Worm (Caenorhabditis elegans) whole organism, L2 larva: ENCODE data around the gene F14H3.6.

Experiments used
- F13H6.1 ChIP-seq: sonication (generic microtip); optimal IDR thresholded peaks from 2 replicates; lab custom pipeline; 2016; ENCODE audit warnings: missing genetic modification characterization, missing compliant biosample characterization
- R02D3.7 ChIP-seq: fragments of 150-350 bp; optimal IDR thresholded peaks from 2 replicates; lab custom pipeline; 2014; ENCODE audit warnings: missing biosample characterization, missing genetic modification characterization
- alr-1 ChIP-seq: fragments of 150-350 bp; optimal IDR thresholded peaks from 2 replicates; lab custom pipeline; 2014; ENCODE audit warnings: missing biosample characterization, missing genetic modification characterization
- aly-2 ChIP-seq: fragments of 150-350 bp; optimal IDR thresholded peaks from 2 replicates; lab custom pipeline; 2014; ENCODE audit warnings: missing biosample characterization, missing genetic modification characterization
- ama-1 ChIP-seq: fragments of 150-350 bp; optimal IDR thresholded peaks from 2 replicates; lab custom pipeline; 2018; ENCODE audit warnings: inconsistent platforms
- blmp-1 ChIP-seq: sonication (generic microtip); optimal IDR thresholded peaks from 2 replicates; lab custom pipeline; 2017; ENCODE audit warnings: missing genetic modification characterization, mild to moderate bottlenecking, missing compliant biosample characterization, antibody characterized with exemption, moderate library complexity; ENCODE audit not compliant: insufficient read depth
- ceh-16 ChIP-seq: fragments of 150-350 bp; optimal IDR thresholded peaks from 2 replicates; lab custom pipeline; 2014; ENCODE audit warnings: missing biosample characterization, missing genetic modification characterization
- crh-2 ChIP-seq: sonication (generic microtip); optimal IDR thresholded peaks from 2 replicates; lab custom pipeline; 2017; ENCODE audit warnings: missing biosample characterization, missing genetic modification characterization
- dmd-4 ChIP-seq: sonication (generic microtip); optimal IDR thresholded peaks from 2 replicates; lab custom pipeline; 2017; ENCODE audit warnings: missing biosample characterization, missing genetic modification characterization
- elt-3 ChIP-seq: sonication (generic microtip); optimal IDR thresholded peaks from 2 replicates; lab custom pipeline; 2017; ENCODE audit warnings: missing biosample characterization, missing genetic modification characterization
- fos-1 ChIP-seq: fragments of 150-350 bp; optimal IDR thresholded peaks from 2 replicates; lab custom pipeline; 2014; ENCODE audit warnings: missing biosample characterization, missing genetic modification characterization
- gmeb-1 ChIP-seq: fragments of 150-350 bp; optimal IDR thresholded peaks from 2 replicates; lab custom pipeline; 2014; ENCODE audit warnings: missing biosample characterization, missing genetic modification characterization
- lin-11 ChIP-seq: fragments of 150-350 bp; sonication (generic microtip); optimal IDR thresholded peaks from 2 replicates; lab custom pipeline; 2014; ENCODE audit warnings: missing biosample characterization, missing genetic modification characterization, inconsistent platforms, mixed read lengths
- lin-39 ChIP-seq: fragments of 150-350 bp; optimal IDR thresholded peaks from 2 replicates; lab custom pipeline; 2014; ENCODE audit warnings: missing biosample characterization, missing genetic modification reagents, missing genetic modification characterization
- lsy-2 ChIP-seq, 2 experiments: fragments of 150-350 bp in 1 of 2; sonication (generic microtip) in 1 of 2; optimal IDR thresholded peaks; 2 replicates each; lab custom pipeline; 2014 to 2017; ENCODE audit warnings: missing biosample characterization in 2 of 2, missing genetic modification characterization in 2 of 2
- mbf-1 ChIP-seq: sonication (generic microtip); optimal IDR thresholded peaks from 2 replicates; lab custom pipeline; 2017; ENCODE audit warnings: missing biosample characterization, missing genetic modification characterization
- nhr-10 ChIP-seq: sonication (generic microtip); optimal IDR thresholded peaks from 2 replicates; lab custom pipeline; 2017; ENCODE audit warnings: missing biosample characterization, missing genetic modification characterization
- nhr-11 ChIP-seq: fragments of 150-350 bp; optimal IDR thresholded peaks from 2 replicates; lab custom pipeline; 2014; ENCODE audit warnings: missing biosample characterization, missing genetic modification characterization
- nhr-129 ChIP-seq: fragments of 150-350 bp; optimal IDR thresholded peaks from 2 replicates; lab custom pipeline; 2014; ENCODE audit warnings: missing biosample characterization, missing genetic modification characterization
- nhr-23 ChIP-seq: fragments of 150-350 bp; optimal IDR thresholded peaks from 2 replicates; lab custom pipeline; 2014; ENCODE audit warnings: missing biosample characterization, missing genetic modification reagents, missing genetic modification characterization
- nhr-237 ChIP-seq: fragments of 150-350 bp; optimal IDR thresholded peaks from 2 replicates; lab custom pipeline; 2014; ENCODE audit warnings: missing biosample characterization, missing genetic modification characterization
- nhr-77 ChIP-seq: fragments of 150-350 bp; optimal IDR thresholded peaks from 2 replicates; lab custom pipeline; 2014; ENCODE audit warnings: missing biosample characterization, missing genetic modification characterization
- peb-1 ChIP-seq: fragments of 150-350 bp; optimal IDR thresholded peaks from 2 replicates; lab custom pipeline; 2014; ENCODE audit warnings: missing biosample characterization, missing genetic modification characterization
- sem-4 ChIP-seq: fragments of 150-350 bp; optimal IDR thresholded peaks from 2 replicates; lab custom pipeline; 2014; ENCODE audit warnings: missing biosample characterization, missing genetic modification reagents, missing genetic modification characterization
- skn-1 ChIP-seq: sonication (generic microtip); optimal IDR thresholded peaks from 2 replicates; lab custom pipeline; 2017; ENCODE audit warnings: missing biosample characterization, missing genetic modification characterization
- sma-9 ChIP-seq, 2 experiments: fragments of 150-350 bp in 1 of 2; sonication (generic microtip) in 1 of 2; optimal IDR thresholded peaks; 2 replicates each; lab custom pipeline; 2014 to 2016; ENCODE audit warnings: missing genetic modification characterization in 2 of 2, mild to moderate bottlenecking in 1 of 2, missing biosample characterization in 1 of 2, missing compliant biosample characterization in 1 of 2, missing genetic modification reagents in 1 of 2, moderate library complexity in 1 of 2
- unc-39 ChIP-seq: fragments of 150-350 bp; optimal IDR thresholded peaks from 2 replicates; lab custom pipeline; 2014; ENCODE audit warnings: missing biosample characterization, missing genetic modification characterization
- unc-55 ChIP-seq: fragments of 150-350 bp; sonication (generic microtip); optimal IDR thresholded peaks from 3 replicates; lab custom pipeline; 2014; ENCODE audit warnings: missing biosample characterization, missing genetic modification reagents, missing genetic modification characterization
- unc-62 ChIP-seq: fragments of 150-350 bp; optimal IDR thresholded peaks from 2 replicates; lab custom pipeline; 2014; ENCODE audit warnings: missing biosample characterization, missing genetic modification reagents, missing genetic modification characterization
- ztf-11 ChIP-seq: sonication (generic microtip); optimal IDR thresholded peaks from 2 replicates; lab custom pipeline; 2017; ENCODE audit warnings: missing biosample characterization, missing genetic modification characterization
- ztf-4 ChIP-seq: fragments of 150-350 bp; optimal IDR thresholded peaks from 2 replicates; lab custom pipeline; 2014; ENCODE audit warnings: missing biosample characterization, missing genetic modification characterization

The F14H3.6 gene

DNA sequence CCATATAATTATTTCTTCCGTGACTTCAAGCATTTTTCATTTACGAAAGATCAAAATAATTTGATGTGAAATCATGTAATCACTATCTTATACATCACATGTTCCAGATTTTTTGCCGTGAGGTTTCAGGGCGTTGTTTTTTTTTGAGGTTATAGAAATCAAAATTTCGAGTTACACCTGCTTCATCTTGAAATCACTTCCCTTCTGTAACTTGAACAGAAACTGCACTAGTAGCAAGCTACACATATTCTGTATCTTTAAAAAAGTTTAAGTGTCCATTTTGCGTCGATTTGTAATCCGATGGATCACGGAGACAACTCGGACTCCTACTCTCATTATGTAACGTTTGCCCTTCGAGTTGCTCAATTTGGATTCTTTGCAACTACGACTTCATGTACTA is 32.0 kb upstream of the F14H3.6 start, which contains the start of gene F22B8.3:
TSS of gene F22B8.3 (plus strand) at position 301 of the 400 bp plus-strand sequence.
- no peak for TF ChIP-seq R02D3.7 (tag; lab: Kevin White, UChicago)
- no peak for TF ChIP-seq gmeb-1
- no peak for TF ChIP-seq nhr-129 (tag; lab: Kevin White, UChicago)
- TF ChIP-seq unc-62, result no peak
- TF ChIP-seq ztf-11 (tag; lab: Kevin White, UChicago), result no peak
- no peak for TF ChIP-seq aly-2 (tag; lab: Kevin White, UChicago)
- no peak for TF ChIP-seq peb-1
- no peak for TF ChIP-seq F13H6.1 (tag; lab: Kevin White, UChicago)
- TF ChIP-seq sma-9 (GFP tag; optimal IDR thresholded peaks at IDR 0.05; lab: Kevin White, UChicago), result no peak
- TF ChIP-seq sma-9 (tag; optimal IDR thresholded peaks at IDR 0.05; lab: Kevin White, UChicago), result no peak
- TF ChIP-seq blmp-1 (tag; lab: Kevin White, UChicago), result no peak
- no peak for TF ChIP-seq alr-1 (tag; lab: Kevin White, UChicago)
- TF ChIP-seq ztf-4 (tag; lab: Kevin White, UChicago), result no peak
- no peak for TF ChIP-seq elt-3 (tag; lab: Kevin White, UChicago)
- TF ChIP-seq, all 48 proteins: peak for 0

DNA sequence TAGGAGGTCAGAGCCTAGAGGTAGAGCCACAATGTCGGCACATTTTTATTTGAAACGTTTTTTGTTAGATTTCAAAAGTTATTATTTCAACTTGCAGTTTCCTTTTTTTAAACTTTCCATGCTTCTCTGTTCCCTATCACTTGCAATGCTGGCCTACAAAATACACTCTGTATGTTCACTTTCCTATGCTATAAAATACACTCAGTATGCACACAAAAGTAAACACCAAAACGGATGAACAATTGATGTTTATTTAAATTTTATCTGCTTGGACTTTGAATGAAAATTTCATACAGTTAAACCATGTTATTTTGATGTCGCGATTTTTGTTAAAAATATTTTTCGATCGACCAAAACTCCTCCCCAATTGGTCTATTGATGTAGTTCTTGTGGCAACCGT is 22.0 kb upstream of the F14H3.6 start:
- TF ChIP-seq sem-4 (no peak), sma-9 (GFP tag; optimal IDR thresholded peaks at IDR 0.05; lab: Kevin White, UChicago) (no peak), sma-9 (tag; optimal IDR thresholded peaks at IDR 0.05; lab: Kevin White, UChicago) (no peak), nhr-11 (tag; lab: Kevin White, UChicago) (no peak), ama-1 (lab: Kevin White, UChicago) (no peak), dmd-4 (tag; lab: Kevin White, UChicago) (no peak)

DNA sequence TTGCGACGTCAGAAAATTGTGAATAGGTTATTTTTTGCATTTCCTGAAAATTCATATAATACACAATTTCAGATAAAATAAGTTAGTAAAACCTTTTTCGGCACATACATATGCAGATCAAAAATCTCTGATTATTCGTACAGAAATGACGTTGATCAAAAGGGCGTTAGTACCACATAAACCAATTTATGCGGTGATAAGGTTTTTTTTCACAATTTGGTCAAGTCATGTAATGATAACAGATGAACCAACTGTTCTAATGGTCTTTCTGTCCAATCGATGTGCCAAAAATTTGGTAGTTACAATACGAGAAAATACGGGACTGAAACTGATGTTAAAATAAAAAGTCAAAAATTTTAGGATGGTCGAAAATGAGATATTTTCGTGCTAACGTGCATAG is 21.3 kb upstream of the F14H3.6 start:
- TF ChIP-seq unc-39 (tag; lab: Kevin White, UChicago) (no peak), gmeb-1 (no peak), dmd-4 (tag; lab: Kevin White, UChicago) (no peak), elt-3 (tag; lab: Kevin White, UChicago) (no peak), sma-9 (GFP tag; optimal IDR thresholded peaks at IDR 0.05; lab: Kevin White, UChicago) (peak; percentile 57), sma-9 (tag; optimal IDR thresholded peaks at IDR 0.05; lab: Kevin White, UChicago) (no peak), nhr-237 (no peak), unc-55 (GFP tag; lab: Kevin White, UChicago) (no peak), lin-39 (tag; lab: Kevin White, UChicago) (no peak), nhr-23 (no peak), unc-62 (no peak), lsy-2 (tag; optimal IDR thresholded peaks at IDR 0.05; lab: Kevin White, UChicago) (no peak), nhr-10 (tag; lab: Kevin White, UChicago) (no peak), fos-1 (tag; lab: Kevin White, UChicago) (peak; percentile 69), nhr-11 (tag; lab: Kevin White, UChicago) (no peak), ama-1 (lab: Kevin White, UChicago) (no peak)

DNA sequence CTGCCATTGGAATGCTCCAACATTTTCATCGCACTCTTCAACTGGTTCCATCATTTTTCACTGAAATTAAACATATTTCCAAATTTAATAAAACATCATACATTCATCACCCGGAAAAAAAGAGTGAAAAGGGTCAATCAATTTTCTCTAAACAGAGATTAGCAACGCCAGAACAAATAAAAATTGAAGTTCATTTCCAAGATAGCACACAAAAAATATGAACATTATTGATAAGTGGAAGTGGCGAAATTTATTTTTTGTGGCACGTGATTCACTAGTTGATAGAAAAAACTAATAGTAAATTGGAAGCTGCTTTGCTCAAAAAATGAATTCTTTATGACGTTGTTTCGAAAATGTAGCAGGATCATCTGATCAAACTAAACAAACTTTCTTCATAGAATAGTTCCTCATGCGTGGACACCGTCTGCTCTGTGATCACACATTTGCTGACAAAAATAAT is 16.6 kb upstream of the F14H3.6 start, which contains the start of the genes F14H3.12 and srj-29:
TSS of gene F14H3.12 (minus strand) at position 74 of the 460 bp plus-strand sequence.
TSS of gene srj-29 (plus strand) at position 410 of the 460 bp plus-strand sequence.
- TF ChIP-seq mbf-1 (tag; lab: Kevin White, UChicago), result no peak
- no peak for TF ChIP-seq dmd-4 (tag; lab: Kevin White, UChicago)
- TF ChIP-seq ama-1 (lab: Kevin White, UChicago), result no peak
- TF ChIP-seq fos-1 (tag; lab: Kevin White, UChicago), result peak; percentile 30
- no peak for TF ChIP-seq lsy-2 (tag; optimal IDR thresholded peaks at IDR 0.05; lab: Kevin White, UChicago)
- no peak for TF ChIP-seq skn-1 (tag; lab: Kevin White, UChicago)
- no peak for TF ChIP-seq ceh-16 (tag; lab: Kevin White, UChicago)

DNA sequence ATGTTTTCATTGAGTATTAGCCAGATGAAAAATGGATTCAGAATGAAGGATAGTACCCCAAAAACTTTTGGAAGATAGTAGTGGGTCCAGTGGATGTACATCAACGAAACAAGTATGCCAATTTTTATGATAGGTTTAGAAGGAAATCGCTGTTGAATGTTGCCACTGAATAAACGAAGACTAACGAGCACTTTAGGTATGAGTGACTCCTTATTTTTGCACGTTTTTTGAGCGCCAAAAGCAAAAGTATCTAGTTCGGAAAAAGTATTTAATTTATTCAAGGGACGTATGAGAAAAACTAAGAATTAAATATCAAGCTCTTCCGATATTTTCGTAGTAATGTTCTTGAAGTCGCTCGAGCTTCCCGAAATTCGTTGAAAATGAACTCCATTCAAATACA is 15.2 kb upstream of the F14H3.6 start, which contains the start of gene srj-10:
TSS of gene srj-10 (minus strand) at position 101 of the 400 bp plus-strand sequence.
- no peak for TF ChIP-seq lin-11 (tag; lab: Kevin White, UChicago)
- TF ChIP-seq aly-2 (tag; lab: Kevin White, UChicago), result no peak
- TF ChIP-seq unc-39 (tag; lab: Kevin White, UChicago), result no peak
- TF ChIP-seq lsy-2 (tag; optimal IDR thresholded peaks at IDR 0.05; lab: Kevin White, UChicago), result no peak
- no peak for TF ChIP-seq fos-1 (tag; lab: Kevin White, UChicago)
- no peak for TF ChIP-seq crh-2 (tag; lab: Kevin White, UChicago)
- no peak for TF ChIP-seq nhr-10 (tag; lab: Kevin White, UChicago)
- TF ChIP-seq alr-1 (tag; lab: Kevin White, UChicago), result no peak
- TF ChIP-seq unc-62, result no peak
- TF ChIP-seq nhr-77 (tag; lab: Kevin White, UChicago), result no peak
- TF ChIP-seq, all 48 proteins: peak for 0
